Worm (Caenorhabditis elegans) whole organism, late embryonic: Measurements from ENCODE around the gene str-71.

ENCODE experiments used
- C08G9.2 ChIP-seq: sonication (generic microtip); optimal IDR thresholded peaks from 2 replicates; lab custom pipeline; 2016; ENCODE audit warnings: mild to moderate bottlenecking, missing genetic modification characterization, moderate library complexity, missing compliant biosample characterization
- F13H6.1 ChIP-seq: sonication (generic microtip); optimal IDR thresholded peaks from 2 replicates; lab custom pipeline; 2016; ENCODE audit warnings: missing genetic modification characterization, missing compliant biosample characterization
- ama-1 ChIP-seq: fragments of 150-350 bp; optimal IDR thresholded peaks from 2 replicates; lab custom pipeline; 2014
- ceh-30 ChIP-seq: fragments of 150-350 bp; optimal IDR thresholded peaks from 2 replicates; lab custom pipeline; 2014; ENCODE audit warnings: missing biosample characterization, missing genetic modification characterization
- ceh-31 ChIP-seq: sonication (generic microtip); optimal IDR thresholded peaks from 2 replicates; lab custom pipeline; 2016; ENCODE audit warnings: missing genetic modification characterization, missing compliant biosample characterization
- ceh-34 ChIP-seq: sonication (generic microtip); optimal IDR thresholded peaks from 2 replicates; lab custom pipeline; 2016; ENCODE audit warnings: mild to moderate bottlenecking, missing genetic modification characterization, missing compliant biosample characterization
- ceh-6 ChIP-seq: fragments of 200-800 bp; sonication (Bioruptor generic); optimal IDR thresholded peaks from 2 replicates; lab custom pipeline; 2018; ENCODE audit warnings: mild to moderate bottlenecking, missing genetic modification characterization, missing compliant biosample characterization
- ceh-9 ChIP-seq: sonication (generic microtip); optimal IDR thresholded peaks from 2 replicates; lab custom pipeline; 2016; ENCODE audit warnings: mild to moderate bottlenecking, missing genetic modification characterization, inconsistent platforms, missing compliant biosample characterization
- che-1 ChIP-seq: sonication (generic microtip); optimal IDR thresholded peaks from 2 replicates; lab custom pipeline; 2016; ENCODE audit warnings: mild to moderate bottlenecking, missing genetic modification characterization, missing compliant biosample characterization
- dmd-4 ChIP-seq: sonication (generic microtip); optimal IDR thresholded peaks from 2 replicates; lab custom pipeline; 2016; ENCODE audit warnings: borderline replicate concordance, missing genetic modification characterization, missing compliant biosample characterization
- elt-2 ChIP-seq: sonication (generic microtip); optimal IDR thresholded peaks from 2 replicates; lab custom pipeline; 2016; ENCODE audit warnings: missing genetic modification reagents, missing genetic modification characterization, missing compliant biosample characterization
- ets-4 ChIP-seq: sonication (generic microtip); optimal IDR thresholded peaks from 2 replicates; lab custom pipeline; 2016; ENCODE audit warnings: missing genetic modification characterization, missing compliant biosample characterization
- eyg-1 ChIP-seq: sonication (generic microtip); optimal IDR thresholded peaks from 2 replicates; lab custom pipeline; 2016; ENCODE audit warnings: missing genotype, missing genetic modification characterization, missing compliant biosample characterization
- fax-1 ChIP-seq: sonication (generic microtip); optimal IDR thresholded peaks from 2 replicates; lab custom pipeline; 2016; ENCODE audit warnings: missing genotype, missing genetic modification characterization, missing compliant biosample characterization
- gmeb-2 ChIP-seq: sonication (generic microtip); optimal IDR thresholded peaks from 2 replicates; lab custom pipeline; 2016; ENCODE audit warnings: missing genetic modification characterization, inconsistent platforms, missing compliant biosample characterization
- hlh-13 ChIP-seq: fragments of 200-800 bp; sonication (Bioruptor generic); optimal IDR thresholded peaks from 2 replicates; lab custom pipeline; 2018; ENCODE audit warnings: mild to moderate bottlenecking, missing genetic modification characterization, missing compliant biosample characterization
- hlh-15 ChIP-seq: sonication (generic microtip); optimal IDR thresholded peaks from 2 replicates; lab custom pipeline; 2016; ENCODE audit warnings: missing genetic modification characterization, missing compliant biosample characterization
- hlh-30 ChIP-seq: sonication (generic microtip); optimal IDR thresholded peaks from 2 replicates; lab custom pipeline; 2017; ENCODE audit warnings: antibody characterized with exemption, missing genetic modification characterization, missing compliant biosample characterization; ENCODE audit not compliant: insufficient read depth
- hlh-8 ChIP-seq: sonication (generic microtip); optimal IDR thresholded peaks from 2 replicates; lab custom pipeline; 2016; ENCODE audit warnings: missing genotype, missing genetic modification characterization, missing compliant biosample characterization
- mec-3 ChIP-seq: sonication (generic microtip); optimal IDR thresholded peaks from 2 replicates; lab custom pipeline; 2016; ENCODE audit warnings: borderline replicate concordance, missing genetic modification characterization, missing compliant biosample characterization
- nfya-1 ChIP-seq: sonication (generic microtip); optimal IDR thresholded peaks from 2 replicates; lab custom pipeline; 2017; ENCODE audit warnings: missing genetic modification characterization, mild to moderate bottlenecking, missing compliant biosample characterization, antibody characterized with exemption, moderate library complexity
- nhr-11 ChIP-seq: fragments of 150-350 bp; optimal IDR thresholded peaks from 2 replicates; lab custom pipeline; 2014; ENCODE audit warnings: missing biosample characterization, missing genetic modification characterization
- pax-1 ChIP-seq: fragments of 150-350 bp; optimal IDR thresholded peaks from 2 replicates; lab custom pipeline; 2014; ENCODE audit warnings: missing biosample characterization, missing genetic modification characterization
- ref-2 ChIP-seq: sonication (generic microtip); optimal IDR thresholded peaks from 2 replicates; lab custom pipeline; 2016; ENCODE audit warnings: missing genetic modification characterization, missing compliant biosample characterization
- rnt-1 ChIP-seq: sonication (generic microtip); optimal IDR thresholded peaks from 2 replicates; lab custom pipeline; 2016; ENCODE audit warnings: missing genetic modification characterization, missing compliant biosample characterization
- ttx-3 ChIP-seq: sonication (generic microtip); optimal IDR thresholded peaks from 2 replicates; lab custom pipeline; 2016; ENCODE audit warnings: missing genetic modification reagents, missing genetic modification characterization, missing compliant biosample characterization
- unc-3 ChIP-seq, 2 experiments: fragments of 200-800 bp in 1 of 2; sonication (Bioruptor generic) in 1 of 2; sonication (generic microtip) in 1 of 2; conservative IDR thresholded peaks in 1 of 2; optimal IDR thresholded peaks in 1 of 2; 2 replicates each; pipeline versions ENCODE4 v1.3.6 to Lab custom; 2016 to 2022; ENCODE audit warnings: missing compliant biosample characterization in 2 of 2, missing genetic modification characterization in 2 of 2, missing genetic modification reagents in 1 of 2
- unc-42 ChIP-seq: sonication (generic microtip); optimal IDR thresholded peaks from 2 replicates; lab custom pipeline; 2016; ENCODE audit warnings: missing genotype, missing genetic modification characterization, missing compliant biosample characterization
- unc-86 ChIP-seq: sonication (generic microtip); optimal IDR thresholded peaks from 2 replicates; lab custom pipeline; 2016; ENCODE audit warnings: missing genetic modification characterization, missing compliant biosample characterization
- zip-5 ChIP-seq: sonication (generic microtip); optimal IDR thresholded peaks from 2 replicates; lab custom pipeline; 2016; ENCODE audit warnings: missing genetic modification characterization, missing compliant biosample characterization
- ztf-16 ChIP-seq: sonication (generic microtip); optimal IDR thresholded peaks from 2 replicates; lab custom pipeline; 2017; ENCODE audit warnings: missing genetic modification characterization, missing compliant biosample characterization

Gene str-71

ce11 chrV:15492518-15492917 lies 33.5 kb upstream of the str-71 start, which contains the start of gene str-264:
Gene str-264, minus strand, starts transcription at chrV:15492618.
- no peak for TF ChIP-seq pax-1 (tag; lab: Kevin White, UChicago)
- no peak for TF ChIP-seq mec-3 (tag; lab: Kevin White, UChicago)
- TF ChIP-seq nfya-1, result no peak
- no peak for TF ChIP-seq eyg-1

- no peak for TF ChIP-seq C08G9.2 (tag; lab: Kevin White, UChicago)
- TF ChIP-seq elt-2 (tag; lab: Kevin White, UChicago), result no peak
- no peak for TF ChIP-seq rnt-1 (tag; lab: Kevin White, UChicago)
- TF ChIP-seq ama-1, result no peak
- no peak for TF ChIP-seq ref-2 (tag; lab: Kevin White, UChicago)
- TF ChIP-seq unc-42 (tag; lab: Kevin White, UChicago), result no peak
- TF ChIP-seq dmd-4 (tag; lab: Kevin White, UChicago), result no peak
- no peak for TF ChIP-seq hlh-15 (tag; lab: Kevin White, UChicago)
- TF ChIP-seq nhr-11, result no peak
- TF ChIP-seq ceh-30 (tag; lab: Kevin White, UChicago), result no peak
- no peak for TF ChIP-seq mec-3 (tag; lab: Kevin White, UChicago)
- TF ChIP-seq unc-86, result no peak
- TF ChIP-seq zip-5, result no peak
These were observed 28.8 kb upstream of the str-71 start, which contains the start of gene srw-21 for ce11 chrV:15487764-15488163. Gene srw-21, plus strand, starts transcription at chrV:15488064.

ce11 chrV:15484537-15484936 lies 25.5 kb upstream of the str-71 start, which contains the start of gene C06B8.3:
Gene C06B8.3, minus strand, starts transcription at chrV:15484637.
- TF ChIP-seq nhr-11, result no peak
- no peak for TF ChIP-seq che-1 (tag; lab: Kevin White, UChicago)
- TF ChIP-seq mec-3 (tag; lab: Kevin White, UChicago), result no peak
- no peak for TF ChIP-seq C08G9.2 (tag; lab: Kevin White, UChicago)
- no peak for TF ChIP-seq gmeb-2 (tag; lab: Kevin White, UChicago)
- no peak for TF ChIP-seq ztf-16 (tag; lab: Kevin White, UChicago)
- no peak for TF ChIP-seq elt-2 (tag; lab: Kevin White, UChicago)
- no peak for TF ChIP-seq unc-3 (GFP tag; conservative IDR thresholded peaks at IDR 0.05; lab: Robert Waterston, UW)
- TF ChIP-seq unc-3 (tag; optimal IDR thresholded peaks at IDR 0.05; lab: Kevin White, UChicago), result no peak

- no peak for TF ChIP-seq ets-4 (tag; lab: Kevin White, UChicago)
- TF ChIP-seq ttx-3 (tag; lab: Kevin White, UChicago), result no peak
- TF ChIP-seq ceh-6 (GFP tag; lab: Kevin White, UChicago), result no peak
- TF ChIP-seq ceh-34 (tag; lab: Kevin White, UChicago), result no peak
- TF ChIP-seq hlh-15 (tag; lab: Kevin White, UChicago), result no peak
- no peak for TF ChIP-seq hlh-30 (tag; lab: Kevin White, UChicago)
- TF ChIP-seq hlh-13 (GFP tag; lab: Kevin White, UChicago), result no peak
- TF ChIP-seq hlh-8 (tag; lab: Kevin White, UChicago), result no peak
- TF ChIP-seq ceh-9 (tag; lab: Kevin White, UChicago), result no peak
- TF ChIP-seq fax-1 (tag; lab: Kevin White, UChicago), result no peak
- TF ChIP-seq F13H6.1, result no peak
- TF ChIP-seq pax-1 (tag; lab: Kevin White, UChicago), result no peak
- no peak for TF ChIP-seq ceh-30 (tag; lab: Kevin White, UChicago)
- no peak for TF ChIP-seq mec-3 (tag; lab: Kevin White, UChicago)
These were observed 24.6 kb upstream of the str-71 start for ce11 chrV:15483563-15483962.

- TF ChIP-seq ceh-31 (tag; lab: Kevin White, UChicago), result no peak
These were observed 22.4 kb upstream of the str-71 start, which contains the start of gene nhr-150 for ce11 chrV:15481374-15481773. Gene nhr-150, minus strand, starts transcription at chrV:15481465.
